Worm (Caenorhabditis elegans) whole organism, late embryonic: ENCODE results near the gene Y44A6D.5.

Experiments used
- C08G9.2 ChIP-seq: sonication (generic microtip); optimal IDR thresholded peaks from 2 replicates; lab custom pipeline; 2016; ENCODE audit warnings: mild to moderate bottlenecking, missing genetic modification characterization, moderate library complexity, missing compliant biosample characterization
- K02D7.2 ChIP-seq: sonication (generic microtip); optimal IDR thresholded peaks from 2 replicates; lab custom pipeline; 2017; ENCODE audit warnings: mild to moderate bottlenecking, missing genetic modification characterization, missing compliant biosample characterization
- K09A11.1 ChIP-seq: sonication (generic microtip); optimal IDR thresholded peaks from 2 replicates; lab custom pipeline; 2017; ENCODE audit warnings: antibody characterized with exemption, mild to moderate bottlenecking, missing genetic modification characterization, missing compliant biosample characterization; ENCODE audit not compliant: insufficient read depth
- Y22D7AL.16 ChIP-seq: sonication (generic microtip); optimal IDR thresholded peaks from 2 replicates; lab custom pipeline; 2016; ENCODE audit warnings: missing genetic modification characterization, missing compliant biosample characterization
- ahr-1 ChIP-seq: sonication (generic microtip); optimal IDR thresholded peaks from 2 replicates; lab custom pipeline; 2016; ENCODE audit warnings: missing genetic modification characterization, missing compliant biosample characterization
- ama-1 ChIP-seq: fragments of 150-350 bp; optimal IDR thresholded peaks from 2 replicates; lab custom pipeline; 2014
- ceh-18 ChIP-seq: sonication (generic microtip); optimal IDR thresholded peaks from 2 replicates; lab custom pipeline; 2016; ENCODE audit warnings: missing genetic modification characterization, missing compliant biosample characterization
- ceh-19 ChIP-seq: fragments of 200-800 bp; sonication (Bioruptor generic); optimal IDR thresholded peaks from 2 replicates; lab custom pipeline; 2018; ENCODE audit warnings: mild to moderate bottlenecking, missing genetic modification characterization, missing compliant biosample characterization
- ceh-2 ChIP-seq: sonication (generic microtip); optimal IDR thresholded peaks from 2 replicates; lab custom pipeline; 2016; ENCODE audit warnings: missing genotype, missing genetic modification characterization, missing compliant biosample characterization
- ceh-22 ChIP-seq: sonication (generic microtip); optimal IDR thresholded peaks from 2 replicates; lab custom pipeline; 2017; ENCODE audit warnings: missing biosample characterization, missing genetic modification characterization
- ceh-24 ChIP-seq: sonication (generic microtip); optimal IDR thresholded peaks from 2 replicates; lab custom pipeline; 2016; ENCODE audit warnings: mild to moderate bottlenecking, missing genetic modification characterization, missing compliant biosample characterization
- ceh-31 ChIP-seq: sonication (generic microtip); optimal IDR thresholded peaks from 2 replicates; lab custom pipeline; 2016; ENCODE audit warnings: missing genetic modification characterization, missing compliant biosample characterization
- ceh-34 ChIP-seq: sonication (generic microtip); optimal IDR thresholded peaks from 2 replicates; lab custom pipeline; 2016; ENCODE audit warnings: mild to moderate bottlenecking, missing genetic modification characterization, missing compliant biosample characterization
- ceh-45 ChIP-seq: fragments of 200-800 bp; sonication (Bioruptor generic); IDR thresholded peaks from 2 replicates; pipeline ENCODE4 v1.3.6; 2022; ENCODE audit warnings: missing genetic modification reagents, missing genetic modification characterization, missing compliant biosample characterization
- ceh-48 ChIP-seq: sonication (generic microtip); optimal IDR thresholded peaks from 2 replicates; lab custom pipeline; 2016; ENCODE audit warnings: missing genetic modification characterization, inconsistent platforms, missing compliant biosample characterization
- ceh-6 ChIP-seq: fragments of 200-800 bp; sonication (Bioruptor generic); optimal IDR thresholded peaks from 2 replicates; lab custom pipeline; 2018; ENCODE audit warnings: mild to moderate bottlenecking, missing genetic modification characterization, missing compliant biosample characterization
- dmd-4 ChIP-seq: sonication (generic microtip); optimal IDR thresholded peaks from 2 replicates; lab custom pipeline; 2016; ENCODE audit warnings: borderline replicate concordance, missing genetic modification characterization, missing compliant biosample characterization
- dve-1 ChIP-seq: sonication (generic microtip); optimal IDR thresholded peaks from 2 replicates; lab custom pipeline; 2017; ENCODE audit warnings: antibody characterized with exemption, mild to moderate bottlenecking, missing genetic modification characterization, missing compliant biosample characterization
- elt-4 ChIP-seq: sonication (generic microtip); optimal IDR thresholded peaks from 2 replicates; lab custom pipeline; 2016; ENCODE audit warnings: missing genetic modification characterization, missing compliant biosample characterization
- fax-1 ChIP-seq: sonication (generic microtip); optimal IDR thresholded peaks from 2 replicates; lab custom pipeline; 2016; ENCODE audit warnings: missing genotype, missing genetic modification characterization, missing compliant biosample characterization
- fkh-10 ChIP-seq: fragments of 150-350 bp; optimal IDR thresholded peaks from 2 replicates; lab custom pipeline; 2014; ENCODE audit warnings: missing biosample characterization, missing genetic modification reagents, missing genetic modification characterization
- gmeb-2 ChIP-seq: sonication (generic microtip); optimal IDR thresholded peaks from 2 replicates; lab custom pipeline; 2016; ENCODE audit warnings: missing genetic modification characterization, inconsistent platforms, missing compliant biosample characterization
- hlh-13 ChIP-seq: fragments of 200-800 bp; sonication (Bioruptor generic); optimal IDR thresholded peaks from 2 replicates; lab custom pipeline; 2018; ENCODE audit warnings: mild to moderate bottlenecking, missing genetic modification characterization, missing compliant biosample characterization
- hlh-15 ChIP-seq: sonication (generic microtip); optimal IDR thresholded peaks from 2 replicates; lab custom pipeline; 2016; ENCODE audit warnings: missing genetic modification characterization, missing compliant biosample characterization
- hlh-30 ChIP-seq: sonication (generic microtip); optimal IDR thresholded peaks from 2 replicates; lab custom pipeline; 2017; ENCODE audit warnings: antibody characterized with exemption, missing genetic modification characterization, missing compliant biosample characterization; ENCODE audit not compliant: insufficient read depth
- hlh-6 ChIP-seq: sonication (generic microtip); optimal IDR thresholded peaks from 2 replicates; lab custom pipeline; 2016; ENCODE audit warnings: missing genotype, missing genetic modification characterization, missing compliant biosample characterization
- lin-11 ChIP-seq: fragments of 200-800 bp; sonication (Bioruptor generic); optimal IDR thresholded peaks from 2 replicates; lab custom pipeline; 2018; ENCODE audit warnings: mild to moderate bottlenecking, missing genetic modification characterization, missing compliant biosample characterization
- madf-2 ChIP-seq: sonication (generic microtip); optimal IDR thresholded peaks from 2 replicates; lab custom pipeline; 2017; ENCODE audit warnings: missing genetic modification characterization, missing compliant biosample characterization
- mec-3 ChIP-seq: sonication (generic microtip); optimal IDR thresholded peaks from 2 replicates; lab custom pipeline; 2016; ENCODE audit warnings: borderline replicate concordance, missing genetic modification characterization, missing compliant biosample characterization
- nfya-1 ChIP-seq: sonication (generic microtip); optimal IDR thresholded peaks from 2 replicates; lab custom pipeline; 2017; ENCODE audit warnings: missing genetic modification characterization, mild to moderate bottlenecking, missing compliant biosample characterization, antibody characterized with exemption, moderate library complexity
- nhr-11 ChIP-seq: fragments of 150-350 bp; optimal IDR thresholded peaks from 2 replicates; lab custom pipeline; 2014; ENCODE audit warnings: missing biosample characterization, missing genetic modification characterization
- nhr-232 ChIP-seq: sonication (generic microtip); optimal IDR thresholded peaks from 2 replicates; lab custom pipeline; 2016; ENCODE audit warnings: missing genetic modification characterization, missing compliant biosample characterization
- odd-2 ChIP-seq: sonication (generic microtip); optimal IDR thresholded peaks from 2 replicates; lab custom pipeline; 2017; ENCODE audit warnings: antibody characterized with exemption, mild to moderate bottlenecking, missing genetic modification characterization, missing compliant biosample characterization
- pat-9 ChIP-seq: fragments of 200-800 bp; sonication (Bioruptor generic); optimal IDR thresholded peaks from 2 replicates; lab custom pipeline; 2018; ENCODE audit warnings: mild to moderate bottlenecking, missing genetic modification characterization, moderate library complexity, missing compliant biosample characterization
- pax-1 ChIP-seq: fragments of 150-350 bp; optimal IDR thresholded peaks from 2 replicates; lab custom pipeline; 2014; ENCODE audit warnings: missing biosample characterization, missing genetic modification characterization
- pha-2 ChIP-seq: sonication (generic microtip); optimal IDR thresholded peaks from 2 replicates; lab custom pipeline; 2017; ENCODE audit warnings: mild to moderate bottlenecking, missing genetic modification characterization, missing compliant biosample characterization
- ref-2 ChIP-seq: sonication (generic microtip); optimal IDR thresholded peaks from 2 replicates; lab custom pipeline; 2016; ENCODE audit warnings: missing genetic modification characterization, missing compliant biosample characterization
- rnt-1 ChIP-seq: sonication (generic microtip); optimal IDR thresholded peaks from 2 replicates; lab custom pipeline; 2016; ENCODE audit warnings: missing genetic modification characterization, missing compliant biosample characterization
- sdc-2 ChIP-seq: sonication (generic microtip); optimal IDR thresholded peaks from 2 replicates; lab custom pipeline; 2016; ENCODE audit warnings: missing genotype, missing genetic modification characterization, missing compliant biosample characterization
- sox-2 ChIP-seq: fragments of 200-800 bp; sonication (Bioruptor generic); IDR thresholded peaks from 2 replicates; pipeline ENCODE4 v1.3.6; 2022; ENCODE audit warnings: missing genetic modification reagents, missing genetic modification characterization, missing compliant biosample characterization
- sox-4 ChIP-seq: sonication (generic microtip); optimal IDR thresholded peaks from 2 replicates; lab custom pipeline; 2017; ENCODE audit warnings: mild to moderate bottlenecking, missing genetic modification characterization, inconsistent platforms, missing compliant biosample characterization
- syd-9 ChIP-seq: sonication (generic microtip); optimal IDR thresholded peaks from 2 replicates; lab custom pipeline; 2016; ENCODE audit warnings: mild to moderate bottlenecking, missing genetic modification characterization, moderate library complexity, missing compliant biosample characterization
- tbx-2 ChIP-seq: sonication (generic microtip); optimal IDR thresholded peaks from 2 replicates; lab custom pipeline; 2016; ENCODE audit warnings: missing genetic modification characterization, missing compliant biosample characterization
- unc-3 ChIP-seq, 2 experiments: fragments of 200-800 bp in 1 of 2; sonication (Bioruptor generic) in 1 of 2; sonication (generic microtip) in 1 of 2; conservative IDR thresholded peaks in 1 of 2; optimal IDR thresholded peaks in 1 of 2; 2 replicates each; pipeline versions ENCODE4 v1.3.6 to Lab custom; 2016 to 2022; ENCODE audit warnings: missing compliant biosample characterization in 2 of 2, missing genetic modification characterization in 2 of 2, missing genetic modification reagents in 1 of 2
- unc-55 ChIP-seq: sonication (generic microtip); optimal IDR thresholded peaks from 2 replicates; lab custom pipeline; 2017; ENCODE audit warnings: missing biosample characterization, missing genetic modification reagents, missing genetic modification characterization
- zip-5 ChIP-seq: sonication (generic microtip); optimal IDR thresholded peaks from 2 replicates; lab custom pipeline; 2016; ENCODE audit warnings: missing genetic modification characterization, missing compliant biosample characterization
- ztf-16 ChIP-seq: sonication (generic microtip); optimal IDR thresholded peaks from 2 replicates; lab custom pipeline; 2017; ENCODE audit warnings: missing genetic modification characterization, missing compliant biosample characterization

The Y44A6D.5 gene

ce11 chrV:20770061-20770460, 32.7 kb downstream of the Y44A6D.5 start, which contains the start of gene elp-1:
elp-1 (minus strand) TSS chrV:20770161.
- no peak for TF ChIP-seq ceh-2 (tag; lab: Kevin White, UChicago)
- TF ChIP-seq pha-2 (tag; lab: Kevin White, UChicago), result no peak
- no peak for TF ChIP-seq ceh-19 (GFP tag; lab: Kevin White, UChicago)
- no peak for TF ChIP-seq C08G9.2 (tag; lab: Kevin White, UChicago)

- TF ChIP-seq ceh-31 (tag; lab: Kevin White, UChicago), result no peak
- TF ChIP-seq K02D7.2 (tag; lab: Kevin White, UChicago), result no peak
- TF ChIP-seq nhr-232 (tag; lab: Kevin White, UChicago), result no peak
- TF ChIP-seq ceh-2 (tag; lab: Kevin White, UChicago), result peak; percentile 11
- TF ChIP-seq unc-3 (GFP tag; conservative IDR thresholded peaks at IDR 0.05; lab: Robert Waterston, UW), result no peak
- TF ChIP-seq unc-3 (tag; optimal IDR thresholded peaks at IDR 0.05; lab: Kevin White, UChicago), result no peak
- no peak for TF ChIP-seq ceh-22 (tag; lab: Kevin White, UChicago)
- no peak for TF ChIP-seq mec-3 (tag; lab: Kevin White, UChicago)
- TF ChIP-seq hlh-30, result no peak
- TF ChIP-seq ceh-34 (tag; lab: Kevin White, UChicago), result peak; percentile 64
- TF ChIP-seq ahr-1, result no peak
- TF ChIP-seq rnt-1, result no peak
- TF ChIP-seq Y22D7AL.16 (tag; lab: Kevin White, UChicago), result no peak
These were observed 39.6 kb downstream of the Y44A6D.5 start for ce11 chrV:20763192-20763591.

ce11 chrV:20761758-20762157, 41.0 kb downstream of the Y44A6D.5 start:
- TF ChIP-seq fax-1 (tag; lab: Kevin White, UChicago) (no peak), nhr-232 (tag; lab: Kevin White, UChicago) (no peak), odd-2 (tag; lab: Kevin White, UChicago) (no peak), sox-4 (tag; lab: Kevin White, UChicago) (no peak), sdc-2 (no peak), madf-2 (tag; lab: Kevin White, UChicago) (no peak), hlh-6 (tag; lab: Kevin White, UChicago) (no peak), K02D7.2 (tag; lab: Kevin White, UChicago) (no peak), pat-9 (tag; lab: Kevin White, UChicago) (no peak), ceh-24 (tag; lab: Kevin White, UChicago) (no peak), ztf-16 (tag; lab: Kevin White, UChicago) (no peak), nhr-11 (tag; lab: Kevin White, UChicago) (no peak), hlh-15 (tag; lab: Kevin White, UChicago) (no peak), nfya-1 (tag; lab: Kevin White, UChicago) (peak; percentile 34), lin-11 (tag; lab: Kevin White, UChicago) (no peak), sox-2 (GFP tag; lab: Robert Waterston, UW) (no peak), ceh-31 (tag; lab: Kevin White, UChicago) (no peak), syd-9 (tag; lab: Kevin White, UChicago) (no peak), ref-2 (tag; lab: Kevin White, UChicago) (no peak), ceh-18 (peak; percentile 11), zip-5 (tag; lab: Kevin White, UChicago) (no peak), ceh-45 (GFP tag; lab: Robert Waterston, UW) (no peak), unc-55 (GFP tag; lab: Kevin White, UChicago) (no peak), ceh-6 (no peak), dmd-4 (tag; lab: Kevin White, UChicago) (no peak), hlh-13 (GFP tag; lab: Kevin White, UChicago) (no peak), ahr-1 (no peak), dve-1 (tag; lab: Kevin White, UChicago) (peak; percentile 16), ceh-48 (tag; lab: Kevin White, UChicago) (no peak), C08G9.2 (tag; lab: Kevin White, UChicago) (no peak), pha-2 (tag; lab: Kevin White, UChicago) (peak; percentile 80), rnt-1 (no peak), ceh-34 (tag; lab: Kevin White, UChicago) (peak; percentile 24), elt-4 (tag; lab: Kevin White, UChicago) (no peak), unc-3 (GFP tag; conservative IDR thresholded peaks at IDR 0.05; lab: Robert Waterston, UW) (no peak), unc-3 (tag; optimal IDR thresholded peaks at IDR 0.05; lab: Kevin White, UChicago) (no peak), ama-1 (lab: Kevin White, UChicago) (no peak), fkh-10 (no peak), hlh-30 (peak; percentile 3), pax-1 (tag; lab: Kevin White, UChicago) (peak; percentile 82), gmeb-2 (tag; lab: Kevin White, UChicago) (no peak), tbx-2 (tag; lab: Kevin White, UChicago) (peak; percentile 12), K09A11.1 (tag; lab: Kevin White, UChicago) (no peak)
